Worm (Caenorhabditis elegans) whole organism, young adult: ENCODE results near the gene ippk-1.

Source experiments
- B0019.2 ChIP-seq: fragments of 200-800 bp; sonication (Bioruptor generic); conservative IDR thresholded peaks from 2 replicates; pipeline ENCODE4 v1.3.6; 2022; ENCODE audit warnings: missing genetic modification reagents, missing genetic modification characterization, missing compliant biosample characterization
- B0336.3 ChIP-seq: fragments of 200-800 bp; sonication (Bioruptor generic); IDR thresholded peaks from 2 replicates; pipeline ENCODE4 v1.3.6; 2022; ENCODE audit warnings: missing genetic modification characterization, missing compliant biosample characterization
- C06A6.2 ChIP-seq: fragments of 200-800 bp; sonication (Bioruptor generic); conservative IDR thresholded peaks from 2 replicates; pipeline ENCODE4 v1.3.6; 2022; ENCODE audit warnings: missing genetic modification characterization, missing compliant biosample characterization
- C17E4.6 ChIP-seq: fragments of 200-800 bp; sonication (Bioruptor generic); IDR thresholded peaks from 2 replicates; pipeline ENCODE4 v1.3.6; 2022; ENCODE audit warnings: missing genetic modification reagents, missing genetic modification characterization, missing compliant biosample characterization
- D2030.7 ChIP-seq: fragments of 200-800 bp; sonication (Bioruptor generic); IDR thresholded peaks from 2 replicates; pipeline ENCODE4 v1.3.6; 2022; ENCODE audit warnings: missing genetic modification reagents, missing genetic modification characterization, missing compliant biosample characterization
- F10E7.11 ChIP-seq: sonication (generic microtip); optimal IDR thresholded peaks from 2 replicates; lab custom pipeline; 2017; ENCODE audit warnings: mild to moderate bottlenecking, missing genetic modification characterization, moderate library complexity, missing compliant biosample characterization
- F23B12.7 ChIP-seq: sonication (generic microtip); optimal IDR thresholded peaks from 2 replicates; lab custom pipeline; 2017; ENCODE audit warnings: missing genetic modification characterization, mild to moderate bottlenecking, missing compliant biosample characterization, antibody characterized with exemption, moderate library complexity; ENCODE audit not compliant: insufficient read depth
- F33H1.4 ChIP-seq: fragments of 200-800 bp; sonication (Bioruptor generic); IDR thresholded peaks from 2 replicates; pipeline ENCODE4 v1.3.6; 2022; ENCODE audit warnings: missing genetic modification reagents, missing genetic modification characterization, missing compliant biosample characterization
- F49E8.2 ChIP-seq: sonication (generic microtip); optimal IDR thresholded peaks from 3 replicates; lab custom pipeline; 2017; ENCODE audit warnings: missing genetic modification characterization, mild to moderate bottlenecking, missing compliant biosample characterization, antibody characterized with exemption, moderate library complexity; ENCODE audit not compliant: insufficient read depth
- T26A5.8 ChIP-seq: sonication (generic microtip); optimal IDR thresholded peaks from 2 replicates; lab custom pipeline; 2016; ENCODE audit warnings: missing genetic modification characterization, missing compliant biosample characterization
- Y79H2A.3 ChIP-seq: fragments of 200-800 bp; sonication (Bioruptor generic); conservative IDR thresholded peaks from 2 replicates; pipeline ENCODE4 v1.3.6; 2022; ENCODE audit warnings: missing genetic modification reagents, missing genetic modification characterization, missing compliant biosample characterization
- ama-1 ChIP-seq, 3 experiments: fragments of 150-350 bp in 1 of 3; sonication (generic microtip) in 2 of 3; optimal IDR thresholded peaks; 2 replicates each; lab custom pipeline; 2014 to 2018; ENCODE audit warnings: missing biosample characterization in 2 of 3, missing genetic modification characterization in 2 of 3, missing genetic modification reagents in 2 of 3
- aptf-2 ChIP-seq: fragments of 200-800 bp; sonication (Bioruptor generic); conservative IDR thresholded peaks from 2 replicates; pipeline ENCODE4 v1.3.6; 2022; ENCODE audit warnings: missing genetic modification reagents, missing genetic modification characterization, missing compliant biosample characterization
- aptf-3 ChIP-seq: fragments of 200-800 bp; sonication (Bioruptor generic); IDR thresholded peaks from 2 replicates; pipeline ENCODE4 v1.3.6; 2022; ENCODE audit warnings: missing genetic modification characterization, missing compliant biosample characterization
- athp-1 ChIP-seq: sonication (generic microtip); optimal IDR thresholded peaks from 2 replicates; lab custom pipeline; 2017; ENCODE audit warnings: mild to moderate bottlenecking, missing genetic modification characterization, missing compliant biosample characterization
- ceh-100 ChIP-seq: fragments of 200-800 bp; sonication (Bioruptor generic); IDR thresholded peaks from 2 replicates; pipeline ENCODE4 v1.3.6; 2022; ENCODE audit warnings: missing genetic modification reagents, missing genetic modification characterization, missing compliant biosample characterization
- ceh-91 ChIP-seq: fragments of 200-800 bp; sonication (Bioruptor generic); IDR thresholded peaks from 2 replicates; pipeline ENCODE4 v1.3.6; 2022; ENCODE audit warnings: missing genetic modification reagents, missing genetic modification characterization, missing compliant biosample characterization
- chd-7 ChIP-seq: sonication (generic microtip); optimal IDR thresholded peaks from 2 replicates; lab custom pipeline; 2016; ENCODE audit warnings: mild to moderate bottlenecking, missing genetic modification characterization, moderate library complexity, missing compliant biosample characterization
- dpff-1 ChIP-seq: sonication (generic microtip); optimal IDR thresholded peaks from 2 replicates; lab custom pipeline; 2017; ENCODE audit warnings: mild to moderate bottlenecking, missing genetic modification characterization, missing compliant biosample characterization
- dpl-1 ChIP-seq: fragments of 150-350 bp; optimal IDR thresholded peaks from 2 replicates; lab custom pipeline; 2014; ENCODE audit warnings: missing biosample characterization, missing genetic modification reagents, missing genetic modification characterization
- efl-1 ChIP-seq: fragments of 150-350 bp; optimal IDR thresholded peaks from 2 replicates; lab custom pipeline; 2014; ENCODE audit warnings: missing biosample characterization, missing genetic modification reagents, missing genetic modification characterization
- ekl-4 ChIP-seq: fragments of 200-800 bp; sonication (Bioruptor generic); IDR thresholded peaks from 2 replicates; pipeline ENCODE4 v1.3.6; 2022; ENCODE audit warnings: missing genetic modification reagents, missing genetic modification characterization, missing compliant biosample characterization
- fkh-3 ChIP-seq: sonication (generic microtip); optimal IDR thresholded peaks from 2 replicates; lab custom pipeline; 2016; ENCODE audit warnings: mild to moderate bottlenecking, missing genetic modification characterization, missing compliant biosample characterization
- gei-17 ChIP-seq: fragments of 200-800 bp; sonication (Bioruptor generic); optimal IDR thresholded peaks from 2 replicates; lab custom pipeline; 2018; ENCODE audit warnings: mild to moderate bottlenecking, missing genetic modification characterization, missing compliant biosample characterization
- him-1 ChIP-seq: sonication (generic microtip); optimal IDR thresholded peaks from 2 replicates; lab custom pipeline; 2016; ENCODE audit warnings: missing genotype, missing genetic modification reagents, missing genetic modification characterization, missing compliant biosample characterization
- hmg-1.2 ChIP-seq: fragments of 200-800 bp; sonication (Bioruptor generic); IDR thresholded peaks from 2 replicates; pipeline ENCODE4 v1.3.6; 2022; ENCODE audit warnings: missing genetic modification reagents, missing genetic modification characterization, missing compliant biosample characterization
- hmg-20 ChIP-seq: fragments of 200-800 bp; sonication (Bioruptor generic); IDR thresholded peaks from 2 replicates; pipeline ENCODE4 v1.3.6; 2022; ENCODE audit warnings: missing genetic modification reagents, missing genetic modification characterization, missing compliant biosample characterization
- hrde-1 ChIP-seq: sonication (generic microtip); optimal IDR thresholded peaks from 2 replicates; lab custom pipeline; 2016; ENCODE audit warnings: missing genetic modification characterization, mild to moderate bottlenecking, missing compliant biosample characterization, moderate library complexity, missing genotype, missing genetic modification reagents, borderline replicate concordance
- hsf-1 ChIP-seq: fragments of 200-800 bp; sonication (Bioruptor generic); IDR thresholded peaks from 2 replicates; pipeline ENCODE4 v1.3.6; 2022; ENCODE audit warnings: missing genetic modification reagents, missing genetic modification characterization, missing compliant biosample characterization
- let-526 ChIP-seq: fragments of 200-800 bp; sonication (Bioruptor generic); IDR thresholded peaks from 2 replicates; pipeline ENCODE4 v1.3.6; 2022; ENCODE audit warnings: missing genetic modification reagents, missing genetic modification characterization, missing compliant biosample characterization
- let-607 ChIP-seq, 2 experiments: fragments of 200-800 bp in 1 of 2; sonication (Bioruptor generic) in 1 of 2; sonication (generic microtip) in 1 of 2; optimal IDR thresholded peaks; 2 replicates each; lab custom pipeline; 2016 to 2018; ENCODE audit warnings: mild to moderate bottlenecking in 2 of 2, missing compliant biosample characterization in 2 of 2, missing genetic modification characterization in 2 of 2, moderate library complexity in 2 of 2, missing genotype in 1 of 2
- lin-54 ChIP-seq: fragments of 200-800 bp; sonication (Bioruptor generic); optimal IDR thresholded peaks from 2 replicates; lab custom pipeline; 2018; ENCODE audit warnings: mild to moderate bottlenecking, missing genetic modification characterization, missing compliant biosample characterization
- lsl-1 ChIP-seq: fragments of 200-800 bp; sonication (Bioruptor generic); optimal IDR thresholded peaks from 2 replicates; lab custom pipeline; 2018; ENCODE audit warnings: mild to moderate bottlenecking, missing genetic modification characterization, moderate library complexity, missing compliant biosample characterization
- madf-10 ChIP-seq: sonication (generic microtip); optimal IDR thresholded peaks from 2 replicates; lab custom pipeline; 2016; ENCODE audit warnings: mild to moderate bottlenecking, missing genetic modification characterization, missing compliant biosample characterization
- madf-8 ChIP-seq: fragments of 200-800 bp; sonication (Bioruptor generic); conservative IDR thresholded peaks from 2 replicates; pipeline ENCODE4 v1.3.6; 2022; ENCODE audit warnings: missing genetic modification reagents, missing genetic modification characterization, missing compliant biosample characterization
- nfyb-1 ChIP-seq: fragments of 200-800 bp; sonication (Bioruptor generic); IDR thresholded peaks from 2 replicates; pipeline ENCODE4 v1.3.6; 2022; ENCODE audit warnings: missing genetic modification reagents, missing genetic modification characterization, missing compliant biosample characterization
- nhr-120 ChIP-seq: fragments of 200-800 bp; sonication (Bioruptor generic); IDR thresholded peaks from 2 replicates; pipeline ENCODE4 v1.3.6; 2022; ENCODE audit warnings: missing genetic modification characterization, missing compliant biosample characterization
- repo-1 ChIP-seq: sonication (generic microtip); optimal IDR thresholded peaks from 2 replicates; lab custom pipeline; 2017; ENCODE audit warnings: mild to moderate bottlenecking, missing genetic modification characterization, missing compliant biosample characterization
- sea-2 ChIP-seq: fragments of 200-800 bp; sonication (Bioruptor generic); IDR thresholded peaks from 2 replicates; pipeline ENCODE4 v1.3.6; 2022; ENCODE audit warnings: missing genetic modification characterization, missing compliant biosample characterization
- snpc-1.3 ChIP-seq: sonication (generic microtip); optimal IDR thresholded peaks from 2 replicates; lab custom pipeline; 2017; ENCODE audit warnings: missing genetic modification characterization, mild to moderate bottlenecking, missing compliant biosample characterization, antibody characterized with exemption, moderate library complexity, missing genotype, missing genetic modification reagents; ENCODE audit not compliant: insufficient read depth
- snpc-3.4 ChIP-seq: sonication (generic microtip); optimal IDR thresholded peaks from 2 replicates; lab custom pipeline; 2017; ENCODE audit warnings: missing genetic modification characterization, mild to moderate bottlenecking, missing compliant biosample characterization, antibody characterized with exemption, moderate library complexity, missing genotype, missing genetic modification reagents
- xnd-1 ChIP-seq: sonication (generic microtip); optimal IDR thresholded peaks from 2 replicates; lab custom pipeline; 2016; ENCODE audit warnings: missing genotype, missing genetic modification reagents, missing genetic modification characterization, missing compliant biosample characterization
- ztf-18 ChIP-seq: sonication (generic microtip); optimal IDR thresholded peaks from 2 replicates; lab custom pipeline; 2016; ENCODE audit warnings: missing genotype, mild to moderate bottlenecking, missing genetic modification characterization, missing compliant biosample characterization
- ztf-25 ChIP-seq: fragments of 200-800 bp; sonication (Bioruptor generic); IDR thresholded peaks from 2 replicates; pipeline ENCODE4 v1.3.6; 2022; ENCODE audit warnings: missing genetic modification reagents, missing genetic modification characterization, missing compliant biosample characterization
- ztf-6 ChIP-seq: fragments of 200-800 bp; sonication (Bioruptor generic); IDR thresholded peaks from 2 replicates; pipeline ENCODE4 v1.3.6; 2022; ENCODE audit warnings: missing genetic modification reagents, missing genetic modification characterization, missing compliant biosample characterization

ippk-1 gene

DNA sequence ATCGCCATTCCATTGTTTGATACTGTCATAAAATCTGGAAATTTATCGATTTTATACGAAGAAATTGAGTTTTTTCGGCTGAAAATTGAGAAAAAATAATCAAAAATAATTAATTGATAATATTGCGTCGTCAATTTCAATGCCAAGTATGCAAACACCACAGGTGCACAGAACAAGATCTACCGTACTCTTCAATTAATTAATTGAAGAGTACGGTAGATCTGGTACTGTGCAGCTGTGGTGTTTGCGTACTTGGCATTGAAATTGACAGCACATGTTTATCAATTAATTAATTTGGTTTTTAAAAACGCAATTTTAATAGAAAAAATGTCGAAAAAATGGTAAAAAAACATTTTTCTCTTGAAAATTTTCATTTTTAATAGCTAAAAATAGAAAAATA, 46.1 kb downstream of the ippk-1 start, which contains the start of gene cnt-1:
TSS of gene cnt-1 (minus strand) at position 36 of the 400 bp plus-strand sequence.
- TF ChIP-seq chd-7 (tag; lab: Kevin White, UChicago) (no peak), F10E7.11 (tag; lab: Kevin White, UChicago) (no peak), efl-1 (GFP tag; lab: Kevin White, UChicago) (peak; percentile 1), ama-1 (optimal IDR thresholded peaks at IDR 0.05; lab: Kevin White, UChicago) (no peak), ama-1 (GFP tag; optimal IDR thresholded peaks at IDR 0.05; lab: Kevin White, UChicago) (no peak), snpc-1.3 (tag; lab: Kevin White, UChicago) (peak; percentile 55), xnd-1 (tag; lab: Kevin White, UChicago) (peak; percentile 20), ceh-91 (GFP tag; lab: Robert Waterston, UW) (no peak), hrde-1 (tag; lab: Kevin White, UChicago) (no peak), B0019.2 (GFP tag; lab: Robert Waterston, UW) (no peak), ztf-25 (GFP tag; lab: Robert Waterston, UW) (no peak), F33H1.4 (peak; percentile 56), snpc-3.4 (tag; lab: Kevin White, UChicago) (peak; percentile 20), lsl-1 (GFP tag; lab: Kevin White, UChicago) (peak; percentile 89), madf-8 (peak; percentile 70), dpl-1 (GFP tag; lab: Kevin White, UChicago) (peak; percentile 15), ztf-18 (tag; lab: Kevin White, UChicago) (no peak), dpff-1 (tag; lab: Kevin White, UChicago) (no peak), T26A5.8 (no peak), ceh-100 (GFP tag; lab: Robert Waterston, UW) (no peak), let-607 (tag; optimal IDR thresholded peaks at IDR 0.05; lab: Kevin White, UChicago) (no peak), repo-1 (tag; lab: Kevin White, UChicago) (no peak), gei-17 (GFP tag; lab: Kevin White, UChicago) (no peak), him-1 (tag; lab: Kevin White, UChicago) (peak; percentile 22), Y79H2A.3 (GFP tag; lab: Robert Waterston, UW) (no peak), aptf-2 (GFP tag; lab: Robert Waterston, UW) (no peak), hsf-1 (no peak), fkh-3 (tag; lab: Kevin White, UChicago) (no peak), hmg-20 (GFP tag; lab: Robert Waterston, UW) (no peak), sea-2 (GFP tag; lab: Robert Waterston, UW) (no peak), athp-1 (tag; lab: Kevin White, UChicago) (peak; percentile 47), F23B12.7 (tag; lab: Kevin White, UChicago) (no peak), ztf-6 (GFP tag; lab: Robert Waterston, UW) (no peak), nhr-120 (GFP tag; lab: Robert Waterston, UW) (no peak), madf-10 (tag; lab: Kevin White, UChicago) (no peak), lin-54 (GFP tag; lab: Kevin White, UChicago) (no peak), nfyb-1 (GFP tag; lab: Robert Waterston, UW) (no peak), B0336.3 (no peak), C06A6.2 (GFP tag; lab: Robert Waterston, UW) (no peak), hmg-1.2 (no peak), aptf-3 (GFP tag; lab: Robert Waterston, UW) (no peak), C17E4.6 (GFP tag; lab: Robert Waterston, UW) (no peak), D2030.7 (GFP tag; lab: Robert Waterston, UW) (peak; percentile 47; the same call in 1 of the 2 replicates), let-526 (no peak), ekl-4 (no peak), F49E8.2 (tag; lab: Kevin White, UChicago) (peak; percentile 41)
